Worm (Caenorhabditis elegans): ENCODE results near the gene srm-4.

DNA sequence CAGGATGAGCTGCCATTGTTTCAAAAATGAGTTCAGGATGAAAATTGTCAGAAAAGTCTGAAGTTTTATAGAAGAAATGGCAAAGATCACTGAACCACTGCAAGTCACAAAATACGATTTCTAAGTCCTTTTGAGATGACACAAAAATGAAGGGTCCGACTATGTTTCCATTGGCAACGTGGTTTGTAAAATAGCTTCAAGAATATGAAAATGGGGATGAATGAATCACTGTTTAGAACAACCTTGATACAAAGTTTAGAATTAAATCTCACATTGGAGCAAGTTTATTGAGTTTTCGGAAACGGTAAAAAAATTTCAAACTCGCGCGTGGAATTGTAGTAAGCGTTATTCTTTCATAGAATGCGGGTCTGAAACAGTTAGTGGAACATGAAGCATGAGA lies 22.1 kb upstream of the srm-4 start, which contains the start of gene ddn-3:
- TF ChIP-seq snpc-4 (tag; optimal IDR thresholded peaks at IDR 0.05) (no peak), nhr-237 (tag; optimal IDR thresholded peaks at IDR 0.05) (no peak), blmp-1 (tag; optimal IDR thresholded peaks at IDR 0.05) (no peak), ztf-11 (tag; optimal IDR thresholded peaks at IDR 0.05) (no peak), mls-2 (tag; optimal IDR thresholded peaks at IDR 0.05) (no peak), lsy-2 (tag; optimal IDR thresholded peaks at IDR 0.05) (no peak), unc-62 (GFP tag; optimal IDR thresholded peaks at IDR 0.05) (no peak)
